Worm (Caenorhabditis elegans) whole organism, mixed stage, embryonic: ENCODE measurements around the gene T11F8.5.
"Not testable (repeated sequence)": the region's sequence is repeated elsewhere in the genome, so short reads cannot be mapped to it uniquely, and the experiment has no call there.

Source experiments
- M03D4.4 ChIP-seq: sonication (generic microtip); optimal IDR thresholded peaks from 2 replicates; lab custom pipeline; 2017; ENCODE audit warnings: mild to moderate bottlenecking, missing genetic modification characterization, missing compliant biosample characterization
- bed-3 ChIP-seq: fragments of 200-800 bp; sonication (Bioruptor generic); optimal IDR thresholded peaks from 3 replicates; lab custom pipeline; 2018; ENCODE audit warnings: mild to moderate bottlenecking, missing genetic modification characterization, moderate library complexity, missing compliant biosample characterization
- blmp-1 ChIP-seq: fragments of 150-350 bp; optimal IDR thresholded peaks from 2 replicates; lab custom pipeline; 2014; ENCODE audit warnings: missing biosample characterization, missing genetic modification characterization
- ceh-39 ChIP-seq: fragments of 150-350 bp; optimal IDR thresholded peaks from 2 replicates; lab custom pipeline; 2014; ENCODE audit warnings: missing biosample characterization, missing genetic modification characterization
- ceh-43 ChIP-seq: fragments of 200-800 bp; sonication (Bioruptor generic); optimal IDR thresholded peaks from 2 replicates; lab custom pipeline; 2018; ENCODE audit warnings: mild to moderate bottlenecking, missing genetic modification characterization, moderate library complexity, missing compliant biosample characterization
- ceh-83 ChIP-seq: fragments of 200-800 bp; sonication (Bioruptor generic); optimal IDR thresholded peaks from 2 replicates; lab custom pipeline; 2018; ENCODE audit warnings: mild to moderate bottlenecking, missing genetic modification characterization, missing compliant biosample characterization
- ces-1 ChIP-seq: fragments of 150-350 bp; optimal IDR thresholded peaks from 2 replicates; lab custom pipeline; 2014; ENCODE audit warnings: missing biosample characterization, missing genetic modification reagents, missing genetic modification characterization
- cnd-1 ChIP-seq: fragments of 200-800 bp; sonication (Bioruptor generic); optimal IDR thresholded peaks from 2 replicates; lab custom pipeline; 2018; ENCODE audit warnings: mild to moderate bottlenecking, missing genetic modification characterization, missing compliant biosample characterization
- drap-1 ChIP-seq: fragments of 200-800 bp; sonication (Bioruptor generic); optimal IDR thresholded peaks from 3 replicates; lab custom pipeline; 2018; ENCODE audit warnings: mild to moderate bottlenecking, missing genetic modification characterization, missing compliant biosample characterization
- elt-1 ChIP-seq: sonication (generic microtip); optimal IDR thresholded peaks from 2 replicates; lab custom pipeline; 2017; ENCODE audit warnings: missing genetic modification characterization, mild to moderate bottlenecking, missing compliant biosample characterization, antibody characterized with exemption, moderate library complexity, borderline replicate concordance; ENCODE audit not compliant: insufficient read depth
- elt-3 ChIP-seq: fragments of 150-350 bp; optimal IDR thresholded peaks from 2 replicates; lab custom pipeline; 2014; ENCODE audit warnings: missing biosample characterization, missing genetic modification characterization
- flh-1 ChIP-seq: fragments of 200-800 bp; sonication (Bioruptor generic); optimal IDR thresholded peaks from 2 replicates; lab custom pipeline; 2018; ENCODE audit warnings: mild to moderate bottlenecking, missing genetic modification characterization, moderate library complexity, missing compliant biosample characterization
- ham-2 ChIP-seq: fragments of 200-800 bp; sonication (Bioruptor generic); optimal IDR thresholded peaks from 2 replicates; lab custom pipeline; 2018; ENCODE audit warnings: mild to moderate bottlenecking, missing genetic modification characterization, missing compliant biosample characterization
- hlh-1 ChIP-seq: fragments of 150-350 bp; optimal IDR thresholded peaks from 2 replicates; lab custom pipeline; 2014; ENCODE audit warnings: missing biosample characterization, missing genetic modification reagents, missing genetic modification characterization
- lin-32 ChIP-seq: fragments of 200-800 bp; sonication (Bioruptor generic); optimal IDR thresholded peaks from 2 replicates; lab custom pipeline; 2018; ENCODE audit warnings: mild to moderate bottlenecking, missing genetic modification characterization, missing compliant biosample characterization
- lsy-2 ChIP-seq: fragments of 150-350 bp; optimal IDR thresholded peaks from 2 replicates; lab custom pipeline; 2014; ENCODE audit warnings: missing biosample characterization, missing genetic modification characterization
- mab-5 ChIP-seq: fragments of 150-350 bp; optimal IDR thresholded peaks from 2 replicates; lab custom pipeline; 2014; ENCODE audit warnings: missing biosample characterization, missing genetic modification characterization
- mep-1 ChIP-seq: fragments of 150-350 bp; optimal IDR thresholded peaks from 2 replicates; lab custom pipeline; 2017; ENCODE audit warnings: missing biosample characterization, missing genetic modification reagents, missing genetic modification characterization, inconsistent platforms
- mls-2 ChIP-seq: sonication (generic microtip); optimal IDR thresholded peaks from 2 replicates; lab custom pipeline; 2016; ENCODE audit warnings: mild to moderate bottlenecking, missing genetic modification characterization, moderate library complexity, missing compliant biosample characterization
- nhr-12 ChIP-seq: fragments of 150-350 bp; optimal IDR thresholded peaks from 2 replicates; lab custom pipeline; 2014; ENCODE audit warnings: missing biosample characterization, missing genetic modification characterization
- nhr-2 ChIP-seq: fragments of 150-350 bp; optimal IDR thresholded peaks from 2 replicates; lab custom pipeline; 2014; ENCODE audit warnings: missing biosample characterization, missing genetic modification characterization
- nhr-237 ChIP-seq: fragments of 150-350 bp; optimal IDR thresholded peaks from 2 replicates; lab custom pipeline; 2014; ENCODE audit warnings: missing biosample characterization, missing genetic modification characterization
- nhr-76 ChIP-seq: sonication (generic microtip); optimal IDR thresholded peaks from 2 replicates; lab custom pipeline; 2017; ENCODE audit warnings: missing biosample characterization, missing genetic modification characterization
- pha-4 ChIP-seq: fragments of 150-350 bp; optimal IDR thresholded peaks from 2 replicates; lab custom pipeline; 2018; ENCODE audit warnings: missing biosample characterization, missing genetic modification reagents, missing genetic modification characterization
- sem-2 ChIP-seq: fragments of 200-800 bp; sonication (Bioruptor generic); optimal IDR thresholded peaks from 2 replicates; lab custom pipeline; 2018; ENCODE audit warnings: mild to moderate bottlenecking, missing genetic modification characterization, missing compliant biosample characterization
- snpc-4 ChIP-seq: fragments of 150-350 bp; optimal IDR thresholded peaks from 2 replicates; lab custom pipeline; 2014; ENCODE audit warnings: missing biosample characterization, missing genetic modification characterization
- sptf-1 ChIP-seq: sonication (generic microtip); optimal IDR thresholded peaks from 2 replicates; lab custom pipeline; 2017; ENCODE audit warnings: mild to moderate bottlenecking, missing genetic modification characterization, moderate library complexity, missing compliant biosample characterization
- tbx-8 ChIP-seq: fragments of 200-800 bp; sonication (Bioruptor generic); optimal IDR thresholded peaks from 2 replicates; lab custom pipeline; 2018; ENCODE audit warnings: mild to moderate bottlenecking, missing genetic modification characterization, moderate library complexity, missing compliant biosample characterization
- unc-120 ChIP-seq: sonication (generic microtip); optimal IDR thresholded peaks from 2 replicates; lab custom pipeline; 2017; ENCODE audit warnings: missing genetic modification characterization, missing compliant biosample characterization; ENCODE audit not compliant: poor library complexity, severe bottlenecking
- unc-39 ChIP-seq: fragments of 150-350 bp; optimal IDR thresholded peaks from 2 replicates; lab custom pipeline; 2014; ENCODE audit warnings: missing biosample characterization, missing genetic modification characterization
- zip-8 ChIP-seq: fragments of 150-350 bp; optimal IDR thresholded peaks from 2 replicates; lab custom pipeline; 2014; ENCODE audit warnings: missing biosample characterization, missing genetic modification characterization
- ztf-11 ChIP-seq: fragments of 150-350 bp; optimal IDR thresholded peaks from 2 replicates; lab custom pipeline; 2014; ENCODE audit warnings: missing biosample characterization, missing genetic modification characterization

T11F8.5 gene

DNA sequence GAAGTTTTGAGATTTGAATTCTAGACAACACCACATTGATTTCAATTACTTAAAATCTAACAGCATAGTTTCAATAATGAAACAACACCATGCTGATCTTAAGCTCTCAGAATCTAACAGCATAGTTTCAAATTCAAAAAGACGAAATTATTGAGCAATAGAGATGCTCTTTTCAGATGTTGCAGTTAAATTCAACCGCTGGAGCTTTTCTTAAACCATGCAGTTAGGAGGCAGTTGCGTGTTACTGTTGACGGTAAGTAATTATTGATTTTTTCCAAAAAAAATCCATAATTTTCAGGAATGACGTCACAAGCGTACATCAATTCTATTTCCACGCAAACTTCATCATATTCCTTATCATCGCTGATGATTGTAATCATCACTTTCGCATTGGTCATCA is at the start of gene T11F8.5:
Gene T11F8.5 (plus strand): TSS at position 301 of the 400 bp plus-strand sequence.
- TF ChIP-seq unc-39 (tag; lab: Kevin White, UChicago) (no peak), ceh-39 (no peak), ztf-11 (tag; lab: Kevin White, UChicago) (no peak), ham-2 (GFP tag; lab: Kevin White, UChicago) (no peak), snpc-4 (tag; lab: Kevin White, UChicago) (no peak), nhr-76 (tag; lab: Kevin White, UChicago) (no peak), sptf-1 (tag; lab: Kevin White, UChicago) (no peak), elt-1 (tag; lab: Kevin White, UChicago) (no peak), tbx-8 (GFP tag; lab: Kevin White, UChicago) (no peak), ceh-83 (GFP tag; lab: Kevin White, UChicago) (no peak), nhr-237 (tag; lab: Kevin White, UChicago) (no peak), lsy-2 (tag; lab: Kevin White, UChicago) (no peak), flh-1 (no peak), cnd-1 (no peak), mep-1 (no peak)

DNA sequence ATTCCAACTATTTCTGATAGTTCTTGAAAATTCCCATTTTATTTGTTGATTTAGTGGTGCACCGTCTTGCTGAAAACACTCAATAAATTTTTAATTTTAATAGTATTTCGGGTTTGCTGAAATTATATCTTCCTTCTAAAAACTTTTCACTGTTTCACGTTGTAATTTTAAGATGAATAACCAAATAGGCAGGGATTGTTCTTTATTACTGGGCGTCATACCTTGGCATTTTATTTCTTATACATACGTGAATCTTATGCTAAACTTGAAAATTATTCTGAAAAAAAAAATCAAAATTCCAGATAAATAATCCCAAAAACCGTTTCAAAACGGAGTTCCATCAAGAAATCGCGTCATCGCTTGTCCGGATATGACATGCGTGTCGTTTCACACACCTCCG is 44.1 kb upstream of the T11F8.5 start, which contains the start of gene mgl-3:
Gene mgl-3 (plus strand): TSS at position 301 of the 400 bp plus-strand sequence.
- TF ChIP-seq lin-32 (GFP tag; lab: Kevin White, UChicago) (no peak), bed-3 (GFP tag; lab: Kevin White, UChicago) (no peak), blmp-1 (tag; lab: Kevin White, UChicago) (no peak), nhr-12 (tag; lab: Kevin White, UChicago) (no peak), ces-1 (GFP tag; lab: Kevin White, UChicago) (no peak), sem-2 (GFP tag; lab: Kevin White, UChicago) (no peak), zip-8 (tag; lab: Kevin White, UChicago) (no peak), nhr-2 (tag; lab: Kevin White, UChicago) (no peak), drap-1 (GFP tag; lab: Kevin White, UChicago) (no peak), nhr-76 (tag; lab: Kevin White, UChicago) (no peak), lsy-2 (tag; lab: Kevin White, UChicago) (no peak), pha-4 (tag; lab: Kevin White, UChicago) (no peak), elt-3 (tag; lab: Kevin White, UChicago) (no peak), mls-2 (no peak), tbx-8 (GFP tag; lab: Kevin White, UChicago) (no peak), cnd-1 (no peak), unc-39 (tag; lab: Kevin White, UChicago) (no peak)

DNA sequence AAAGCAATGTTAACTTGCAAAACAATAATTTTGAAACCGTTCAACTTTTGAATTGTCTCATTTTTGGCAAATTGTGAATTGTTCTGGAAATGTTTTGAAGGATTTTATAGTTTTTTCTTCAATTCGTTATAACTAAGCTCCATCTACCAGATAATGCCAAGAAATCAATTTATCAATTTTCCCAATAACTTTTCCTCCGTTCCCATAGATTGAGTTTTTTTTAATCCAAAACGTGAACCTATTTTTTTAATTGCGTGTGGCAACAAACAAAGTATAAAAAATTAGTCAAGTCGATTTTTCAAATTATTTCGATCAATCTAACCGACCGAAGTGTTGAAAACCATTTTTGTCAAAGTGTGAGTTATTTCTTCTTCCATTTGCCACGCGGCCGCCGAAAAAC is 30.2 kb upstream of the T11F8.5 start, which contains the start of gene Y4C6A.4:
Gene Y4C6A.4 (plus strand): TSS at position 301 of the 400 bp plus-strand sequence.
- TF ChIP-seq M03D4.4 (tag; lab: Kevin White, UChicago) (no peak), mep-1 (no peak), mab-5 (tag; lab: Kevin White, UChicago) (no peak), lin-32 (GFP tag; lab: Kevin White, UChicago) (no peak), nhr-76 (tag; lab: Kevin White, UChicago) (no peak), zip-8 (tag; lab: Kevin White, UChicago) (no peak), elt-3 (tag; lab: Kevin White, UChicago) (no peak), elt-1 (tag; lab: Kevin White, UChicago) (no peak), ceh-43 (GFP tag; lab: Kevin White, UChicago) (no peak), flh-1 (no peak), ceh-83 (GFP tag; lab: Kevin White, UChicago) (no peak), sem-2 (GFP tag; lab: Kevin White, UChicago) (no peak), unc-120 (tag; lab: Kevin White, UChicago) (no peak), drap-1 (GFP tag; lab: Kevin White, UChicago) (no peak), hlh-1 (no peak), tbx-8 (GFP tag; lab: Kevin White, UChicago) (no peak), ceh-39 (no peak)

DNA sequence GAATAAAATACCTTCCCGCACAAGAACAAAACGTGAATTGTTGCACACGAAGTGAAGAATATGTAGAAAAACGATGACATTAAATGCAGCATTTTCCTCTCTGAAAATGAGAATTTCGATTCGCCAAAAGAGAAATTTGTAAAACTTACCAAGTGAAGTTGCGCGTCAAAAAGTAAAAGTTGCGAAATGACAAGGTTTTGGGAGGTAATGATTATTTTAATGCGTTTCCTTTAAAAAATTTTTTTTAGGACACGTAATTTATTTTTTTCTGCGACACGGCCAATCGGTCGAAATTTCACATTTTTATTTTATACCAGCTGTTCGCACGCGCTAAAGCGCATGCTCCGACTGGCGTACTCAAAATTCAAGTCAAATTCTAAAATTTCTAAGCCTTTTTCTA is 26.8 kb upstream of the T11F8.5 start, which contains the start of gene Y4C6A.3:
Gene Y4C6A.3 (minus strand): TSS at position 101 of the 400 bp plus-strand sequence.
- TF ChIP-seq elt-1 (tag; lab: Kevin White, UChicago); nhr-237 (tag; lab: Kevin White, UChicago); sem-2 (GFP tag; lab: Kevin White, UChicago): not testable (repeated sequence)
